Worm (Caenorhabditis elegans): ENCODE measurements around the gene prmt-6.

The prmt-6 gene

ce11 chrIV:2177545-2177944 lies 46.8 kb downstream of the prmt-6 start, which contains the start of gene hrpu-2 (continued):
- TF ChIP-seq mdl-1 (tag; optimal IDR thresholded peaks at IDR 0.05) (no peak), eor-1 (tag; optimal IDR thresholded peaks at IDR 0.05) (no peak), daf-12 (tag; optimal IDR thresholded peaks at IDR 0.05) (no peak), nhr-237 (tag; optimal IDR thresholded peaks at IDR 0.05) (no peak), ama-1 (optimal IDR thresholded peaks at IDR 0.05) (peak; percentile 24), unc-39 (tag; optimal IDR thresholded peaks at IDR 0.05) (no peak)

All from whole organism, L3 larva.